Fruit fly (Drosophila melanogaster) S2 (cell line): ENCODE results near the gene CG43391.

Source experiments
- CG8478 ChIP-seq: fragments of >200 bp; optimal IDR thresholded peaks from 2 replicates; lab custom pipeline; 2018
- CTCF ChIP-seq, 2 experiments: fragments of >200 bp; optimal IDR thresholded peaks; 2 replicates each; lab custom pipeline; 2018

The CG43391 gene

DNA sequence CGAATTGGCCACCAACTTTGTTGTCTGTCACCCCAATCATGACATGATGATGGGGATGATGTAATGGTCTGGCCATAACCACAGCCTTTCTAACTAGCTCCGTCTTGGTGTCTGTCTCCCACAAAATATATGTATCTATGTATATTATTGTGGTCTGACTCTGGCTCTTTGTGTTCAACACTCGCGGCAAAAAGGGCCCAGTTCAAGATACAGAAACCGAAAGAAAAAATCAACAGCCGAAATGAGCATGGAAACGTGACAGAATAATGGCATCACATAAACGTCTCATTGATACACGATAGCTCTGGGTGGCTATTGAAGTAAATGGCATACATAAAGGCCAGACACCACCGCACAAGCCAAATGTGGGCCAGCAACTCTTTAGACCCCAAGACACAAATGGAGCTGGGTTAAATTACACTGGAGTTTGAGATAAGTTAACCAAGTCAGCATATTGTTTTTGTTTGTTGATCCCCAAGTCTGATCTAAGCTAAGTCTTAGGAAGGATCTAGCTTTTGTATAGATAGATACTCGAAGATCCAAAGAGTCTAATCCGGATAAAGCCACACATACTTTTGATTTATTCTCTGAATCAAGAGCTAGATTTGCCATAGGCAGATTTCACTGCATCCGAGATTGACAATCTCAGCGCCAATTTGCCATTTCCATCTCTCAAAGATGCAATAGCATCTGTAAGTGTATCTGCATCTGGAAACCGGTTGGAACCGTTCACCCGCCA lies 48.7 kb downstream of the CG43391 start:
- TF ChIP-seq CTCF (optimal IDR thresholded peaks at IDR 0.05; lab: Kevin White, UChicago) (no peak), CG8478 (lab: Kevin White, UChicago) (no peak)

DNA sequence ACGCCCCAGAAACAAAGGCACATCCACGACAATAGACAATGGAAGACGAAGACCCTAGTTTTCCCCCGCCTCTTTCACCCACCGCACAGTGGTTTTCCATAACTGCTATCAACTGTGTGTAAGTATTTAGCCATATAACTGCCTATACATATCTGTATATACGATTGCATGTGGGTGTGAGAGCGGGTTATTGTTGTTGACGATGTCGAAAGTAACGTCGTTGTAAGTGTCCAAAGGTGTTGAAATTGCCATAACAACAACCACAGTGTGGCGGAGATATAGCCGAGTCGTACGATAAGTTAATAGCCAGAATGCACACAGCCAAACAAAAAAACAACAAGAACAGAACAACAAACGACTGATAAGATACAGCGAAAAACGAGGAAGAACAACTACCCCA lies 49.5 kb downstream of the CG43391 start:
- TF ChIP-seq CTCF (optimal IDR thresholded peaks at IDR 0.05; lab: Kevin White, UChicago), result no peak
- TF ChIP-seq CG8478 (lab: Kevin White, UChicago), result no peak
